Worm (Caenorhabditis elegans): ENCODE results near the gene Y53G8AL.3.

Y53G8AL.3 gene

ce11 chrIII:3250596-3251112 is 2.3 kb downstream of the Y53G8AL.3 start, which contains the start of gene Y53G8AL.4:
Y53G8AL.4 (minus strand) TSS chrIII:3250646.
- TF ChIP-seq nhr-85 (tag) (no peak), elt-2 (tag; optimal IDR thresholded peaks at IDR 0.05) (no peak), efl-1 (optimal IDR thresholded peaks at IDR 0.05) (no peak), efl-1 (GFP tag; optimal IDR thresholded peaks at IDR 0.05 in 1 of 2) (peak in 1 of 2 experiments; percentile 92)

ce11 chrIII:3249038-3249420 is 3.9 kb downstream of the Y53G8AL.3 start:
- TF ChIP-seq aly-2 (tag; optimal IDR thresholded peaks at IDR 0.05): no peak
- no peak for TF ChIP-seq jun-1 (tag; optimal IDR thresholded peaks at IDR 0.05)
- peak; percentile 64 for TF ChIP-seq nhr-85 (tag)
- TF ChIP-seq nhr-47 (tag; optimal IDR thresholded peaks at IDR 0.05): peak; percentile 21
- TF ChIP-seq blmp-1 (tag; optimal IDR thresholded peaks at IDR 0.05): no peak
- TF ChIP-seq mdl-1 (tag; optimal IDR thresholded peaks at IDR 0.05): no peak
- no peak for TF ChIP-seq zag-1 (tag; optimal IDR thresholded peaks at IDR 0.05)
- peak; percentile 32 for TF ChIP-seq irx-1 (tag; optimal IDR thresholded peaks at IDR 0.05)
- no peak for TF ChIP-seq C04F5.9 (tag; optimal IDR thresholded peaks at IDR 0.05)
- no peak for TF ChIP-seq alr-1 (tag; optimal IDR thresholded peaks at IDR 0.05; ENCODE audit: borderline replicate concordance)
- TF ChIP-seq efl-3 (GFP tag; optimal IDR thresholded peaks at IDR 0.05): no peak
- peak; percentile 56 for TF ChIP-seq nhr-90 (tag; optimal IDR thresholded peaks at IDR 0.05; ENCODE audit: poor library complexity)
- no peak for TF ChIP-seq nhr-71 (tag; optimal IDR thresholded peaks at IDR 0.05)
- TF ChIP-seq ceh-8 (GFP tag; optimal IDR thresholded peaks at IDR 0.05): no peak
- no peak for TF ChIP-seq ceh-63 (GFP tag; optimal IDR thresholded peaks at IDR 0.05)
- no peak for TF ChIP-seq sox-4 (tag; optimal IDR thresholded peaks at IDR 0.05)
- no peak for TF ChIP-seq efl-1 (optimal IDR thresholded peaks at IDR 0.05)
- peak in 1 of 2 experiments; percentile 52 for TF ChIP-seq efl-1 (GFP tag; optimal IDR thresholded peaks at IDR 0.05 in 1 of 2)
- TF ChIP-seq ztf-11 (tag; optimal IDR thresholded peaks at IDR 0.05): peak in 1 of 2 experiments; percentile 18

- no peak for TF ChIP-seq vab-15 (tag; optimal IDR thresholded peaks at IDR 0.05)
- TF ChIP-seq nhr-11 (tag; optimal IDR thresholded peaks at IDR 0.05): no peak
- TF ChIP-seq sptf-1 (tag; optimal IDR thresholded peaks at IDR 0.05): no peak
- no peak for TF ChIP-seq unc-62 (GFP tag; optimal IDR thresholded peaks at IDR 0.05)
- no peak for TF ChIP-seq fkh-4 (tag; optimal IDR thresholded peaks at IDR 0.05; ENCODE audit: borderline replicate concordance)
- no peak for TF ChIP-seq rnt-1 (tag; optimal IDR thresholded peaks at IDR 0.05)
- no peak for TF ChIP-seq lir-3 (tag; optimal IDR thresholded peaks at IDR 0.05; ENCODE audit: poor library complexity)
- TF ChIP-seq aha-1 (tag; optimal IDR thresholded peaks at IDR 0.05): no peak
- no peak for TF ChIP-seq aly-2 (tag; optimal IDR thresholded peaks at IDR 0.05)
- no peak for TF ChIP-seq pqm-1 (tag; optimal IDR thresholded peaks at IDR 0.05)
- peak; percentile 17; the same call in 1 of the 2 replicates for TF ChIP-seq isw-1 (GFP tag; IDR thresholded peaks at IDR 0.05)
- peak; percentile 70 for TF ChIP-seq unc-130 (tag; optimal IDR thresholded peaks at IDR 0.05)
- no peak for TF ChIP-seq nhr-28 (tag; optimal IDR thresholded peaks at IDR 0.05)
- no peak for TF ChIP-seq fos-1 (tag; optimal IDR thresholded peaks at IDR 0.05)
- no peak for TF ChIP-seq mef-2 (tag; optimal IDR thresholded peaks at IDR 0.05)
- no peak for TF ChIP-seq tlp-1 (tag; optimal IDR thresholded peaks at IDR 0.05)
- no peak for TF ChIP-seq snpc-4 (tag; optimal IDR thresholded peaks at IDR 0.05)
- TF ChIP-seq mab-9 (GFP tag; IDR thresholded peaks at IDR 0.05): no peak
- TF ChIP-seq elt-3 (tag; optimal IDR thresholded peaks at IDR 0.05): no peak
- no peak for TF ChIP-seq lin-14 (GFP tag; optimal IDR thresholded peaks at IDR 0.05)
- TF ChIP-seq swsn-7 (tag; optimal IDR thresholded peaks at IDR 0.05): peak; percentile 11
- TF ChIP-seq dpl-1 (GFP tag; optimal IDR thresholded peaks at IDR 0.05): peak; percentile 50 to 71 (median 65)
- peak in 2 of 3 experiments; percentile 52 to 58 for TF ChIP-seq ceh-82 (tag; optimal IDR thresholded peaks at IDR 0.05)
- no peak for TF ChIP-seq hlh-17 (GFP tag; optimal IDR thresholded peaks at IDR 0.05; ENCODE audit: borderline replicate concordance)
- TF ChIP-seq nhr-47 (tag; optimal IDR thresholded peaks at IDR 0.05): no peak
- no peak for TF ChIP-seq nhr-77 (tag; optimal IDR thresholded peaks at IDR 0.05)
- no peak for TF ChIP-seq irx-1 (tag; optimal IDR thresholded peaks at IDR 0.05)
- no peak for TF ChIP-seq efl-3 (GFP tag; optimal IDR thresholded peaks at IDR 0.05)
- TF ChIP-seq fkh-8 (tag; optimal IDR thresholded peaks at IDR 0.05): peak; percentile 34
- TF ChIP-seq ztf-11 (tag; optimal IDR thresholded peaks at IDR 0.05): no peak
- no peak for TF ChIP-seq C34B4.2 (tag; optimal IDR thresholded peaks at IDR 0.05)
- TF ChIP-seq lin-35 (GFP tag; optimal IDR thresholded peaks at IDR 0.05): peak; percentile 59 to 72
Measured at ce11 chrIII:3248307-3249037, 4.5 kb downstream of the Y53G8AL.3 start, which contains the start of gene nduf-9. nduf-9 (minus strand) TSS chrIII:3248575.
